Fruit fly (Drosophila melanogaster): ENCODE results near the gene by.

by gene

dm6 chr3R:9572929-9573811 is 40.4 kb upstream of the by start (continued):
- TF ChIP-seq jigr1 (GFP tag; IDR thresholded peaks at IDR 0.05) = no peak
- TF ChIP-seq fu2 (GFP tag; optimal IDR thresholded peaks at IDR 0.05) = no peak
- TF ChIP-seq CG30403 (GFP tag; optimal IDR thresholded peaks at IDR 0.05) = no peak
- peak; percentile 71 for TF ChIP-seq Jarid2 (GFP tag; optimal IDR thresholded peaks at IDR 0.05)
- peak; percentile 24 for TF ChIP-seq CG34376 (GFP tag; optimal IDR thresholded peaks at IDR 0.05)
- TF ChIP-seq CG12219 (GFP tag; optimal IDR thresholded peaks at IDR 0.05) = no peak
- no peak for TF ChIP-seq Sox100B (GFP tag; optimal IDR thresholded peaks at IDR 0.05)
- no peak for TF ChIP-seq CG4424 (GFP tag; optimal IDR thresholded peaks at IDR 0.05)
- TF ChIP-seq org-1 (GFP tag; optimal IDR thresholded peaks at IDR 0.05) = no peak
- no peak for TF ChIP-seq Eip74EF (GFP tag; optimal IDR thresholded peaks at IDR 0.05)
- no peak for TF ChIP-seq CG15514 (GFP tag; optimal IDR thresholded peaks at IDR 0.05)
- peak; percentile 80 for TF ChIP-seq Med (GFP tag)
- no peak for TF ChIP-seq fd3F (GFP tag; optimal IDR thresholded peaks at IDR 0.05)
- no peak for TF ChIP-seq CG11504 (tag; optimal IDR thresholded peaks at IDR 0.05)
- no peak for TF ChIP-seq kay (GFP tag; optimal IDR thresholded peaks at IDR 0.05)
- TF ChIP-seq Ada2b (GFP tag; IDR thresholded peaks at IDR 0.05) = no peak
- no peak for TF ChIP-seq fd102C (GFP tag; optimal IDR thresholded peaks at IDR 0.05)
- TF ChIP-seq Elba2 (GFP tag; optimal IDR thresholded peaks at IDR 0.05) = no peak
- TF ChIP-seq HLH3B (GFP tag; IDR thresholded peaks at IDR 0.05) = no peak
- TF ChIP-seq gsb-n (tag; optimal IDR thresholded peaks at IDR 0.05) = no peak
- TF ChIP-seq CG10979 (tag; optimal IDR thresholded peaks at IDR 0.05) = no peak
- no peak for TF ChIP-seq Hmr (GFP tag; optimal IDR thresholded peaks at IDR 0.05)
- no peak for TF ChIP-seq Lim3 (GFP tag; IDR thresholded peaks at IDR 0.05)
- TF ChIP-seq Rfx (GFP tag; IDR thresholded peaks at IDR 0.05) = 0 out of 2 replicates have a peak, but pooled peaks have one; percentile 32
- no peak for TF ChIP-seq hkb (optimal IDR thresholded peaks at IDR 0.05)
- TF ChIP-seq hkb (GFP tag; IDR thresholded peaks at IDR 0.05) = no peak
- TF ChIP-seq CG7963 (GFP tag; IDR thresholded peaks at IDR 0.05; ENCODE audit: partially characterized antibody) = no peak
- TF ChIP-seq Bgb (GFP tag; IDR thresholded peaks at IDR 0.05; ENCODE audit: partially characterized antibody) = peak; percentile 43; the same call in 1 of the 2 replicates
- no peak for TF ChIP-seq CG31441 (GFP tag; IDR thresholded peaks at IDR 0.05)
- TF ChIP-seq CG7987 (GFP tag; optimal IDR thresholded peaks at IDR 0.05) = peak; percentile 47

DNA sequence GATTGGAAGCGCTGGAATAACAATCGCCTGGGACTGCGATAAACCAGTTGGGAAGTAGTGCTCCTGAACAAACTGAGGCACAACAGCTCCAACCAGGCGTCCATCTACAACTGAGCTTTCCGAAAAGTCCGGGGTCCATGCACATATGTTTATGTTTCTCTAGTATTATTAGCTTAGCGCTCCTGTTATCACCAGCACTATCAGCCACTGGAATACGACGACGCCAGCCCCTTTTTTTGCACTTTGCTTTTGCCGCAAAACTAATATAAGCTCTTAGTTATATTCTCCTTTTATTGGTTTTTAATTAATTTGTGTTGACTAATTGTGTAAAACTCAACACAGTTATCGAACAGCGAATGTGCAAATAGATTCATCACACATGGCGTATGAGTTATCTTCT is 38.7 kb upstream of the by start, which contains the start of gene CG9396:
Gene CG9396, minus strand, starts transcription at position 101 of the 400 bp plus-strand sequence.
- no peak for TF ChIP-seq CG9876 (GFP tag; optimal IDR thresholded peaks at IDR 0.05)
- TF ChIP-seq sens (GFP tag) = peak; percentile 19

- TF ChIP-seq Pdp1 (GFP tag; optimal IDR thresholded peaks at IDR 0.05) (peak in 1 of 2 experiments; percentile 35), lilli (GFP tag; optimal IDR thresholded peaks at IDR 0.05) (no peak), Sox100B (GFP tag; optimal IDR thresholded peaks at IDR 0.05) (no peak), gce (GFP tag; IDR thresholded peaks at IDR 0.05) (no peak), ash1 (GFP tag; optimal IDR thresholded peaks at IDR 0.05) (no peak), CG7271 (tag; optimal IDR thresholded peaks at IDR 0.05) (no peak), sug (tag; optimal IDR thresholded peaks at IDR 0.05) (peak; percentile 27), fu2 (GFP tag; optimal IDR thresholded peaks at IDR 0.05) (no peak), CG11085 (GFP tag; IDR thresholded peaks at IDR 0.05) (no peak), CG6791 (GFP tag; IDR thresholded peaks at IDR 0.05; ENCODE audit: partially characterized antibody) (0 out of 3 replicates have a peak, but pooled peaks have one; percentile 33), CG17328 (GFP tag; IDR thresholded peaks at IDR 0.05) (no peak), CG14667 (GFP tag; IDR thresholded peaks at IDR 0.05) (no peak), Nf-YA (GFP tag; IDR thresholded peaks at IDR 0.05) (no peak), sens (GFP tag) (peak; percentile 24), sqz (GFP tag; optimal IDR thresholded peaks at IDR 0.05) (no peak)
Measured at dm6 chr3R:9570657-9571056, 37.8 kb upstream of the by start.
